Fruit fly (Drosophila melanogaster): ENCODE data around the gene Akh.

Akh gene

DNA sequence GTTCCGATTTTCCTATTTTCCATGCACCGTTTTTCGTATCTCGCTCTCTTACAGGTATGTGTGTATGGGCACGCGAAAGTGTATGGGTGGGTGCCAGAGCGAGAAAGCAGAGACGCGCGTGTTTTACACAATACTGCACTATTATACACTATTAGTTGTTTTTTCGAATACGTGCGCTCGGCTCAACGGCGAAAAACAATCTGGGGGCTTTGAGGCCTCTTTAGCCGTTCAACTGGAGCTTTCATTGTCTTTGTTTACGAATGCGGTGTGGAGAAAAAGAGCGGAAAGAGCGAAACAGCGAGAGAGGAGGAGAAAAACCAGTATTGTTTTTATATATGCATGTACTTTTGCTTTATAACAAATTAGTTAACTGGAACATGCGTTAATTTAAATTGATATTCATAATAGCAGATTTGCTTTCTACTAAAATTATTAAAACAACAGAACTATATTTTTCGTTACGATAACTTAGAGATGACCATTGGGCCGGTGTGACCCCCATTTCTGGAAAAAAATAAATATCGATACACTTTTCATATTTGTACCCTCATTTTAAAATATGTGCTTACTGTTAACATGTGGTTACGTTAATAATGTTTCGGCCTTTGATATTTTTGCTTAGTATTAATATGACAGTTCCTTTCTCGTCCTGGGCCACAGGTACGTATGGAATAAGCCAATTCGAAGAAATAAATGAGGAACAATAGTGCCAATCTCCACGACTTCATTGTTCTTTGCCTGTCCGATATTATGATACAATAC, 38.6 kb upstream of the Akh start, which contains the start of gene CG14995 (continued):
- no peak for TF ChIP-seq CG11723 (GFP tag; optimal IDR thresholded peaks at IDR 0.05)
- TF ChIP-seq CG12659 (GFP tag; optimal IDR thresholded peaks at IDR 0.05), result peak; percentile 11
- TF ChIP-seq CG3407 (GFP tag; optimal IDR thresholded peaks at IDR 0.05), result no peak
- no peak for TF ChIP-seq Camta (GFP tag; optimal IDR thresholded peaks at IDR 0.05)
- 0 out of 3 replicates have a peak, but pooled peaks have one; percentile 23 for TF ChIP-seq Dbx (GFP tag; IDR thresholded peaks at IDR 0.05)
- peak in 1 of 2 experiments; percentile 0 for TF ChIP-seq bsh (GFP tag; optimal IDR thresholded peaks at IDR 0.05)
- no peak for TF ChIP-seq CTCF (GFP tag; optimal IDR thresholded peaks at IDR 0.05)
- TF ChIP-seq CG10565 (GFP tag; optimal IDR thresholded peaks at IDR 0.05), result no peak
- no peak for TF ChIP-seq CG15269 (tag; optimal IDR thresholded peaks at IDR 0.05)
- no peak for TF ChIP-seq Mrtf (GFP tag; IDR thresholded peaks at IDR 0.05)
- no peak for TF ChIP-seq CG4730 (GFP tag; IDR thresholded peaks at IDR 0.05)
- TF ChIP-seq CG11456 (GFP tag; IDR thresholded peaks at IDR 0.05), result no peak
- peak; percentile 56 for TF ChIP-seq CG7987 (GFP tag; optimal IDR thresholded peaks at IDR 0.05)
- TF ChIP-seq sqz (GFP tag; optimal IDR thresholded peaks at IDR 0.05), result no peak
- TF ChIP-seq bcd (GFP tag; optimal IDR thresholded peaks at IDR 0.05), result no peak
- no peak for TF ChIP-seq CG6254 (GFP tag; optimal IDR thresholded peaks at IDR 0.05)
- peak; percentile 59 for TF ChIP-seq Doc3 (GFP tag; IDR thresholded peaks at IDR 0.05; ENCODE audit: partially characterized antibody)
- TF ChIP-seq hbn (GFP tag; IDR thresholded peaks at IDR 0.05; ENCODE audit: partially characterized antibody), result peak; percentile 38
- no peak for TF ChIP-seq CG33557 (GFP tag; optimal IDR thresholded peaks at IDR 0.05)
- no peak for TF ChIP-seq CG2199 (GFP tag; IDR thresholded peaks at IDR 0.05)
- no peak for TF ChIP-seq GATAe (GFP tag; conservative IDR thresholded peaks at IDR 0.05)
- TF ChIP-seq CG9932 (GFP tag; IDR thresholded peaks at IDR 0.05), result no peak
- TF ChIP-seq Sox102F (GFP tag; optimal IDR thresholded peaks at IDR 0.05), result no peak
- TF ChIP-seq fru (optimal IDR thresholded peaks at IDR 0.05), result no peak
- TF ChIP-seq ash1 (GFP tag; optimal IDR thresholded peaks at IDR 0.05), result no peak
- TF ChIP-seq Dip2 (GFP tag; IDR thresholded peaks at IDR 0.05), result no peak
- no peak for TF ChIP-seq CG1832 (GFP tag; optimal IDR thresholded peaks at IDR 0.05)
- peak; percentile 51 for TF ChIP-seq fd64A (GFP tag; optimal IDR thresholded peaks at IDR 0.05)
- TF ChIP-seq CG16815 (GFP tag; optimal IDR thresholded peaks at IDR 0.05), result no peak
- TF ChIP-seq CHES-1-like (GFP tag; optimal IDR thresholded peaks at IDR 0.05), result peak; percentile 25
- peak; percentile 4 for TF ChIP-seq CG7839 (tag; optimal IDR thresholded peaks at IDR 0.05)
- no peak for TF ChIP-seq CG31388 (GFP tag; optimal IDR thresholded peaks at IDR 0.05)
- TF ChIP-seq vnd (GFP tag; IDR thresholded peaks at IDR 0.05; ENCODE audit: partially characterized antibody), result peak; percentile 63; the same call in 2 of the 3 replicates
- no peak for TF ChIP-seq CG14050 (GFP tag; IDR thresholded peaks at IDR 0.05)
- TF ChIP-seq CG1603 (tag; optimal IDR thresholded peaks at IDR 0.05), result no peak
- TF ChIP-seq zfh2 (GFP tag; optimal IDR thresholded peaks at IDR 0.05), result no peak
- TF ChIP-seq Mad (GFP tag; optimal IDR thresholded peaks at IDR 0.05), result no peak
- no peak for TF ChIP-seq Dad (GFP tag; optimal IDR thresholded peaks at IDR 0.05)
- TF ChIP-seq Tbp (GFP tag; optimal IDR thresholded peaks at IDR 0.05), result no peak
- no peak for TF ChIP-seq CG2875 (GFP tag; optimal IDR thresholded peaks at IDR 0.05)
- TF ChIP-seq CG4820 (GFP tag; optimal IDR thresholded peaks at IDR 0.05), result no peak
- no peak for TF ChIP-seq Hr3 (GFP tag; optimal IDR thresholded peaks at IDR 0.05)
- TF ChIP-seq dmrt11E (tag; optimal IDR thresholded peaks at IDR 0.05), result no peak
- no peak for TF ChIP-seq Lim3 (GFP tag; IDR thresholded peaks at IDR 0.05)
- no peak for TF ChIP-seq az2 (GFP tag; optimal IDR thresholded peaks at IDR 0.05)
- TF ChIP-seq gfzf (GFP tag; optimal IDR thresholded peaks at IDR 0.05), result no peak
- TF ChIP-seq CG17186 (GFP tag; optimal IDR thresholded peaks at IDR 0.05), result no peak
- TF ChIP-seq CG3281 (GFP tag; optimal IDR thresholded peaks at IDR 0.05), result peak; percentile 44
- no peak for TF ChIP-seq CG12219 (GFP tag; optimal IDR thresholded peaks at IDR 0.05)
- no peak for TF ChIP-seq eyg (GFP tag; optimal IDR thresholded peaks at IDR 0.05)

Measured in whole organism, embryonic.